Worm (Caenorhabditis elegans): ENCODE results near the gene nhr-110.

Gene nhr-110

ce11 chrV:1588128-1588527 is 36.1 kb downstream of the nhr-110 start, which contains the start of gene F16B4.5:
TSS of gene F16B4.5 (plus strand) at chrV:1588428.
- TF ChIP-seq unc-120 (tag; optimal IDR thresholded peaks at IDR 0.05; ENCODE audit: poor library complexity, severe bottlenecking) = no peak
- TF ChIP-seq drap-1 (GFP tag; optimal IDR thresholded peaks at IDR 0.05) = no peak
- no peak for TF ChIP-seq sptf-1 (tag; optimal IDR thresholded peaks at IDR 0.05)
- no peak for TF ChIP-seq snpc-4 (tag; optimal IDR thresholded peaks at IDR 0.05)
- TF ChIP-seq tbx-8 (GFP tag; optimal IDR thresholded peaks at IDR 0.05) = no peak
- no peak for TF ChIP-seq M03D4.4 (tag; optimal IDR thresholded peaks at IDR 0.05)
- no peak for TF ChIP-seq ham-2 (GFP tag; optimal IDR thresholded peaks at IDR 0.05)
- TF ChIP-seq sem-2 (GFP tag; optimal IDR thresholded peaks at IDR 0.05) = no peak
- TF ChIP-seq mep-1 (tag; optimal IDR thresholded peaks at IDR 0.05) = no peak
- TF ChIP-seq flh-1 (GFP tag; optimal IDR thresholded peaks at IDR 0.05) = no peak
- no peak for TF ChIP-seq ceh-43 (GFP tag; optimal IDR thresholded peaks at IDR 0.05)
- TF ChIP-seq ztf-11 (tag; optimal IDR thresholded peaks at IDR 0.05) = no peak
- no peak for TF ChIP-seq ceh-39 (tag; optimal IDR thresholded peaks at IDR 0.05)

- TF ChIP-seq flh-1 (GFP tag; optimal IDR thresholded peaks at IDR 0.05) (no peak), blmp-1 (tag; optimal IDR thresholded peaks at IDR 0.05) (no peak), sptf-1 (tag; optimal IDR thresholded peaks at IDR 0.05) (no peak), mab-5 (tag; optimal IDR thresholded peaks at IDR 0.05) (no peak)
These were observed 37.3 kb downstream of the nhr-110 start, which contains the start of gene F16B4.6 for ce11 chrV:1586906-1587305. TSS of gene F16B4.6 (plus strand) at chrV:1587206.

- TF ChIP-seq snpc-4 (tag; optimal IDR thresholded peaks at IDR 0.05) (no peak), lin-32 (GFP tag; optimal IDR thresholded peaks at IDR 0.05) (no peak), ceh-83 (GFP tag; optimal IDR thresholded peaks at IDR 0.05) (no peak), sptf-1 (tag; optimal IDR thresholded peaks at IDR 0.05) (no peak), lin-13 (tag; optimal IDR thresholded peaks at IDR 0.05) (no peak), ham-2 (GFP tag; optimal IDR thresholded peaks at IDR 0.05) (no peak), M03D4.4 (tag; optimal IDR thresholded peaks at IDR 0.05) (no peak), nhr-28 (tag; optimal IDR thresholded peaks at IDR 0.05) (no peak), zip-8 (tag; optimal IDR thresholded peaks at IDR 0.05) (no peak), unc-39 (tag; optimal IDR thresholded peaks at IDR 0.05) (no peak), nhr-12 (tag; optimal IDR thresholded peaks at IDR 0.05) (no peak), sem-2 (GFP tag; optimal IDR thresholded peaks at IDR 0.05) (no peak), bed-3 (GFP tag; optimal IDR thresholded peaks at IDR 0.05) (no peak), nhr-237 (tag; optimal IDR thresholded peaks at IDR 0.05) (no peak), cnd-1 (tag; optimal IDR thresholded peaks at IDR 0.05) (no peak), mls-2 (tag; optimal IDR thresholded peaks at IDR 0.05) (no peak), pha-4 (tag; optimal IDR thresholded peaks at IDR 0.05) (no peak), ceh-39 (tag; optimal IDR thresholded peaks at IDR 0.05) (no peak), flh-1 (GFP tag; optimal IDR thresholded peaks at IDR 0.05) (no peak), blmp-1 (tag; optimal IDR thresholded peaks at IDR 0.05) (no peak)
These were observed 38.8 kb downstream of the nhr-110 start, which contains the start of gene F16B4.7 for ce11 chrV:1585411-1585810. TSS of gene F16B4.7 (plus strand) at chrV:1585711.

- TF ChIP-seq elt-1 (tag; optimal IDR thresholded peaks at IDR 0.05; ENCODE audit: borderline replicate concordance, insufficient read depth) (no peak), ceh-83 (GFP tag; optimal IDR thresholded peaks at IDR 0.05) (no peak), unc-120 (tag; optimal IDR thresholded peaks at IDR 0.05; ENCODE audit: poor library complexity, severe bottlenecking) (no peak), snpc-4 (tag; optimal IDR thresholded peaks at IDR 0.05) (no peak), ces-1 (GFP tag; optimal IDR thresholded peaks at IDR 0.05) (no peak), cnd-1 (tag; optimal IDR thresholded peaks at IDR 0.05) (peak; percentile 18)
These were observed 41.0 kb downstream of the nhr-110 start for ce11 chrV:1583242-1583641.

ce11 chrV:1579790-1580189 is 44.5 kb downstream of the nhr-110 start:
- TF ChIP-seq sptf-1 (tag; optimal IDR thresholded peaks at IDR 0.05) = no peak
- no peak for TF ChIP-seq sem-2 (GFP tag; optimal IDR thresholded peaks at IDR 0.05)
- TF ChIP-seq nhr-12 (tag; optimal IDR thresholded peaks at IDR 0.05) = no peak
- TF ChIP-seq lin-13 (tag; optimal IDR thresholded peaks at IDR 0.05) = no peak
- TF ChIP-seq M03D4.4 (tag; optimal IDR thresholded peaks at IDR 0.05) = no peak
- no peak for TF ChIP-seq nhr-76 (tag; optimal IDR thresholded peaks at IDR 0.05)
- no peak for TF ChIP-seq mep-1 (tag; optimal IDR thresholded peaks at IDR 0.05)
- no peak for TF ChIP-seq snpc-4 (tag; optimal IDR thresholded peaks at IDR 0.05)
- TF ChIP-seq lin-32 (GFP tag; optimal IDR thresholded peaks at IDR 0.05) = no peak
- TF ChIP-seq nhr-2 (tag; optimal IDR thresholded peaks at IDR 0.05) = no peak
- no peak for TF ChIP-seq blmp-1 (tag; optimal IDR thresholded peaks at IDR 0.05)
- no peak for TF ChIP-seq zip-8 (tag; optimal IDR thresholded peaks at IDR 0.05)
- TF ChIP-seq nhr-237 (tag; optimal IDR thresholded peaks at IDR 0.05) = no peak
- no peak for TF ChIP-seq cnd-1 (tag; optimal IDR thresholded peaks at IDR 0.05)
- no peak for TF ChIP-seq mab-5 (tag; optimal IDR thresholded peaks at IDR 0.05)
- no peak for TF ChIP-seq nhr-28 (tag; optimal IDR thresholded peaks at IDR 0.05)
- TF ChIP-seq flh-1 (GFP tag; optimal IDR thresholded peaks at IDR 0.05) = no peak
- no peak for TF ChIP-seq drap-1 (GFP tag; optimal IDR thresholded peaks at IDR 0.05)

Data from whole organism, mixed stage, embryonic.